Worm (Caenorhabditis elegans): Measurements from ENCODE around the gene cyp-34A5.

DNA sequence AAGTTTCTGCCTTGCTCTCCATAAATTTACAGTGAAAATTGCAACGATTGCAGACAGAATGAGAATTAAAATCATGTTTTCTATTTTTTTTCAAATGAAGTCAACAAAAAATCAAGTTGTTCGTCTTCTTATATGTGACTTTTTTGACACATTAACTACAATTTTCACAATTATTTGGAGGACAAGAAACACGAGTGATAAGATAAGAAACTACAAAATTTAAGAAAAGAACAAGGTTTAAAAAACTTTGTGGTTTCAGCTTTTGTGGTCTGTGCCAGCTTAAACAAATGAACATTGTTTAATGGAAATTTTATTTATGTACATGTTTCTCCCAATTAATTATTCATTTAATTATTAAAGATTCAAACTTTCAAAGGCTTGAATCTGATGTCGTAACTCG, 12.9 kb upstream of the cyp-34A5 start, which contains the start of gene cyp-34A9:
- TF ChIP-seq him-1 (tag; optimal IDR thresholded peaks at IDR 0.05) (no peak), W03F9.2 (tag; optimal IDR thresholded peaks at IDR 0.05) (no peak), dao-5 (tag; optimal IDR thresholded peaks at IDR 0.05) (no peak)
